Fruit fly (Drosophila melanogaster) whole organism, embryonic: Measurements from ENCODE around the gene Gbs-70E.

Source experiments
- Atf-2 ChIP-seq: fragments of 200-800 bp; sonication (Bioruptor generic); optimal IDR thresholded peaks from 2 replicates; lab custom pipeline; 2016; ENCODE audit warnings: missing biosample characterization, missing genetic modification characterization
- Awh ChIP-seq: fragments of 200-800 bp; sonication (Bioruptor generic); IDR thresholded peaks from 2 replicates; pipeline ENCODE4, ENCODE4 v1.3.6; 2022; ENCODE audit warnings: missing biosample characterization, missing genetic modification characterization
- CG10209 ChIP-seq: fragments of 200-800 bp; sonication (Bioruptor generic); optimal IDR thresholded peaks from 3 replicates; lab custom pipeline; 2017; ENCODE audit warnings: missing biosample characterization, mild to moderate bottlenecking, missing genetic modification characterization, missing genetic modification reagents
- CG10565 ChIP-seq: fragments of 200-800 bp; sonication (Bioruptor generic); optimal IDR thresholded peaks from 3 replicates; lab custom pipeline; 2016; ENCODE audit warnings: missing biosample characterization, mild to moderate bottlenecking, missing genetic modification characterization
- CG10979 ChIP-seq: fragments of 200-800 bp; sonication (Bioruptor generic); optimal IDR thresholded peaks from 2 replicates; lab custom pipeline; 2018; ENCODE audit warnings: missing biosample characterization, mild to moderate bottlenecking, missing genetic modification characterization, moderate library complexity
- CG14965 ChIP-seq: fragments of 200-800 bp; sonication (Bioruptor generic); optimal IDR thresholded peaks from 2 replicates; lab custom pipeline; 2016; ENCODE audit warnings: missing biosample characterization, missing genetic modification characterization, borderline replicate concordance
- CG1603 ChIP-seq: fragments of 200-800 bp; sonication (Bioruptor generic); optimal IDR thresholded peaks from 2 replicates; lab custom pipeline; 2019; ENCODE audit warnings: missing biosample characterization, mild to moderate bottlenecking, missing genetic modification characterization, moderate library complexity
- CG17385 ChIP-seq: fragments of 200-800 bp; sonication (Bioruptor generic); optimal IDR thresholded peaks from 3 replicates; lab custom pipeline; 2018; ENCODE audit warnings: missing biosample characterization, mild to moderate bottlenecking, missing genetic modification characterization
- CG17612 ChIP-seq: fragments of 200-800 bp; sonication (Bioruptor generic); IDR thresholded peaks from 2 replicates; pipeline ENCODE4 v1.3.6; 2022; ENCODE audit warnings: missing biosample characterization, missing genetic modification characterization
- CG18262 ChIP-seq: fragments of 200-800 bp; optimal IDR thresholded peaks from 3 replicates; lab custom pipeline; 2019; ENCODE audit warnings: missing biosample characterization, mild to moderate bottlenecking, missing genetic modification characterization, moderate library complexity
- CG2678 ChIP-seq: fragments of 200-800 bp; sonication (Bioruptor generic); optimal IDR thresholded peaks from 3 replicates; lab custom pipeline; 2019; ENCODE audit warnings: missing biosample characterization, mild to moderate bottlenecking, missing genetic modification characterization, moderate library complexity
- CG2875 ChIP-seq: fragments of 200-800 bp; sonication (Bioruptor generic); optimal IDR thresholded peaks from 2 replicates; lab custom pipeline; 2017; ENCODE audit warnings: missing biosample characterization, mild to moderate bottlenecking, missing genetic modification characterization, missing genetic modification reagents
- CG3065 ChIP-seq: fragments of 200-800 bp; sonication (Bioruptor generic); optimal IDR thresholded peaks from 2 replicates; lab custom pipeline; 2016; ENCODE audit warnings: missing biosample characterization, missing genetic modification characterization
- CG32772 ChIP-seq: fragments of 200-800 bp; sonication (Bioruptor generic); IDR thresholded peaks from 2 replicates; pipeline ENCODE4 v1.3.6; 2022; ENCODE audit warnings: missing biosample characterization, missing genetic modification characterization
- CG33213 ChIP-seq: fragments of 200-800 bp; sonication (Bioruptor generic); optimal IDR thresholded peaks from 3 replicates; lab custom pipeline; 2016; ENCODE audit warnings: missing biosample characterization, missing genetic modification characterization
- CG4424 ChIP-seq: fragments of 200-800 bp; sonication (Bioruptor generic); optimal IDR thresholded peaks from 3 replicates; lab custom pipeline; 2016; ENCODE audit warnings: missing biosample characterization, missing genetic modification characterization
- CG6854 ChIP-seq: fragments of 200-800 bp; sonication (Bioruptor generic); optimal IDR thresholded peaks from 3 replicates; lab custom pipeline; 2017; ENCODE audit warnings: missing biosample characterization, mild to moderate bottlenecking, missing genetic modification characterization
- CG7556 ChIP-seq: fragments of 200-800 bp; sonication (Bioruptor generic); optimal IDR thresholded peaks from 2 replicates; lab custom pipeline; 2017; ENCODE audit warnings: missing biosample characterization, mild to moderate bottlenecking, missing genetic modification characterization
- D ChIP-seq, 2 experiments: fragments of 200-800 bp in 1 of 2; fragments of >200 bp in 1 of 2; sonication (Bioruptor generic) in 1 of 2; optimal IDR thresholded peaks; 2 replicates in 1 of 2; 3 replicates in 1 of 2; lab custom pipeline; 2017; ENCODE audit warnings: mild to moderate bottlenecking in 1 of 2, missing biosample characterization in 1 of 2, missing genetic modification characterization in 1 of 2, missing genetic modification reagents in 1 of 2
- Dbx ChIP-seq: fragments of 200-800 bp; sonication (Bioruptor generic); IDR thresholded peaks from 3 replicates; pipeline ENCODE4 v1.3.6; 2022; ENCODE audit warnings: missing biosample characterization, missing genetic modification characterization
- Drgx ChIP-seq: fragments of 200-800 bp; sonication (Bioruptor generic); IDR thresholded peaks from 2 replicates; pipeline ENCODE4 v1.3.6; 2022; ENCODE audit warnings: missing biosample characterization, missing genetic modification characterization
- ERR ChIP-seq: fragments of 200-800 bp; sonication (Bioruptor generic); optimal IDR thresholded peaks from 2 replicates; lab custom pipeline; 2016; ENCODE audit warnings: missing biosample characterization, missing genetic modification characterization
- Fer1 ChIP-seq: fragments of 200-800 bp; sonication (Bioruptor generic); optimal IDR thresholded peaks from 2 replicates; lab custom pipeline; 2017; ENCODE audit warnings: missing biosample characterization, mild to moderate bottlenecking, missing genetic modification characterization
- HLH3B ChIP-seq: fragments of 200-800 bp; sonication (Bioruptor generic); IDR thresholded peaks from 2 replicates; pipeline ENCODE4 v1.3.6; 2022; ENCODE audit warnings: missing biosample characterization, missing genetic modification characterization
- HLH4C ChIP-seq: fragments of 200-800 bp; sonication (Bioruptor generic); IDR thresholded peaks from 3 replicates; pipeline ENCODE4 v1.3.6; 2022; ENCODE audit warnings: missing biosample characterization, missing genetic modification characterization; ENCODE audit not compliant: partially characterized antibody
- Hand ChIP-seq: fragments of 200-800 bp; sonication (Bioruptor generic); optimal IDR thresholded peaks from 2 replicates; lab custom pipeline; 2017; ENCODE audit warnings: mild to moderate bottlenecking, missing biosample characterization, missing genetic modification reagents, missing genetic modification characterization
- MESR4 ChIP-seq: fragments of 200-800 bp; sonication (Bioruptor generic); optimal IDR thresholded peaks from 2 replicates; lab custom pipeline; 2018; ENCODE audit warnings: missing biosample characterization, mild to moderate bottlenecking, missing genetic modification characterization, moderate library complexity
- NK7.1 ChIP-seq: fragments of 200-800 bp; sonication (Bioruptor generic); optimal IDR thresholded peaks from 3 replicates; lab custom pipeline; 2016; ENCODE audit warnings: missing biosample characterization, missing genetic modification characterization
- Nf-YC ChIP-seq: fragments of 200-800 bp; optimal IDR thresholded peaks from 3 replicates; lab custom pipeline; 2019; ENCODE audit warnings: missing biosample characterization, mild to moderate bottlenecking, missing genetic modification characterization, moderate library complexity
- Oaz ChIP-seq: fragments of 200-800 bp; sonication (Bioruptor generic); IDR thresholded peaks from 2 replicates; pipeline ENCODE4 v1.3.6; 2022; ENCODE audit warnings: missing biosample characterization, missing genetic modification characterization
- Sox100B ChIP-seq: fragments of 200-800 bp; sonication (Bioruptor generic); optimal IDR thresholded peaks from 3 replicates; lab custom pipeline; 2018; ENCODE audit warnings: missing biosample characterization, mild to moderate bottlenecking, missing genetic modification characterization
- Sox102F ChIP-seq: fragments of 200-800 bp; sonication (Bioruptor generic); optimal IDR thresholded peaks from 2 replicates; lab custom pipeline; 2018; ENCODE audit warnings: missing biosample characterization, mild to moderate bottlenecking, missing genetic modification characterization, moderate library complexity
- Vsx1 ChIP-seq: fragments of 200-800 bp; sonication (Bioruptor generic); optimal IDR thresholded peaks from 2 replicates; lab custom pipeline; 2017; ENCODE audit warnings: missing biosample characterization, mild to moderate bottlenecking, missing genetic modification characterization, missing genetic modification reagents
- ab ChIP-seq: fragments of 200-800 bp; sonication (Bioruptor generic); optimal IDR thresholded peaks from 2 replicates; lab custom pipeline; 2016; ENCODE audit warnings: missing biosample characterization, missing genetic modification characterization
- ap ChIP-seq: fragments of 200-800 bp; sonication (Bioruptor generic); IDR thresholded peaks from 2 replicates; pipeline ENCODE4 v1.3.6; 2022; ENCODE audit warnings: missing biosample characterization, missing genetic modification characterization
- dmrt99B ChIP-seq: fragments of 200-800 bp; sonication (Bioruptor generic); optimal IDR thresholded peaks from 2 replicates; lab custom pipeline; 2018; ENCODE audit warnings: missing biosample characterization, mild to moderate bottlenecking, missing genetic modification characterization, moderate library complexity
- grn ChIP-seq: fragments of 200-800 bp; sonication (Bioruptor generic); optimal IDR thresholded peaks from 3 replicates; lab custom pipeline; 2017; ENCODE audit warnings: missing biosample characterization, missing genetic modification characterization
- gsb-n ChIP-seq: fragments of 200-800 bp; sonication (Bioruptor generic); optimal IDR thresholded peaks from 3 replicates; lab custom pipeline; 2018; ENCODE audit warnings: missing biosample characterization, mild to moderate bottlenecking, missing genetic modification characterization
- gt ChIP-seq: fragments of 200-800 bp; sonication (Bioruptor generic); IDR thresholded peaks from 2 replicates; pipeline ENCODE4 v1.3.6; 2022; ENCODE audit warnings: missing biosample characterization, missing genetic modification characterization
- maf-S ChIP-seq: fragments of 200-800 bp; sonication (Bioruptor generic); optimal IDR thresholded peaks from 2 replicates; lab custom pipeline; 2016; ENCODE audit warnings: missing biosample characterization, missing genetic modification characterization
- mirr ChIP-seq: fragments of 200-800 bp; sonication (Bioruptor generic); optimal IDR thresholded peaks from 3 replicates; lab custom pipeline; 2018; ENCODE audit warnings: missing biosample characterization, mild to moderate bottlenecking, missing genetic modification characterization
- nom ChIP-seq: fragments of 200-800 bp; sonication (Bioruptor generic); optimal IDR thresholded peaks from 2 replicates; lab custom pipeline; 2017; ENCODE audit warnings: missing biosample characterization, missing genetic modification characterization, mild to moderate bottlenecking, moderate library complexity, missing genetic modification reagents
- pho ChIP-seq: fragments of 200-800 bp; sonication (Bioruptor generic); optimal IDR thresholded peaks from 2 replicates; lab custom pipeline; 2016; ENCODE audit warnings: missing biosample characterization, missing genetic modification characterization
- pros ChIP-seq: fragments of 200-800 bp; sonication (Bioruptor generic); optimal IDR thresholded peaks from 3 replicates; lab custom pipeline; 2019; ENCODE audit warnings: missing biosample characterization, mild to moderate bottlenecking, missing genetic modification characterization, moderate library complexity
- pzg ChIP-seq: fragments of 200-800 bp; sonication (Bioruptor generic); optimal IDR thresholded peaks from 3 replicates; lab custom pipeline; 2018; ENCODE audit warnings: missing biosample characterization, mild to moderate bottlenecking, missing genetic modification characterization, moderate library complexity
- sc ChIP-seq, 3 experiments: fragments of >200 bp in 2 of 3; fragments of 200-800 bp in 1 of 3; sonication (Bioruptor generic) in 1 of 3; optimal IDR thresholded peaks; 2 replicates in 2 of 3; 3 replicates in 1 of 3; lab custom pipeline; 2017; ENCODE audit warnings: mild to moderate bottlenecking in 1 of 3, missing biosample characterization in 1 of 3, missing genetic modification characterization in 1 of 3, missing genetic modification reagents in 1 of 3
- sima ChIP-seq: fragments of 200-800 bp; sonication (Bioruptor generic); optimal IDR thresholded peaks from 2 replicates; lab custom pipeline; 2016; ENCODE audit warnings: missing biosample characterization, missing genetic modification characterization
- sqz ChIP-seq: fragments of 200-800 bp; sonication (Bioruptor generic); optimal IDR thresholded peaks from 3 replicates; lab custom pipeline; 2018; ENCODE audit warnings: missing biosample characterization, mild to moderate bottlenecking, missing genetic modification characterization
- sug ChIP-seq: fragments of 200-800 bp; optimal IDR thresholded peaks from 2 replicates; lab custom pipeline; 2019; ENCODE audit warnings: missing biosample characterization, mild to moderate bottlenecking, missing genetic modification characterization, moderate library complexity
- tap ChIP-seq: fragments of 200-800 bp; optimal IDR thresholded peaks from 3 replicates; lab custom pipeline; 2019; ENCODE audit warnings: missing biosample characterization, mild to moderate bottlenecking, missing genetic modification characterization, moderate library complexity
- wek ChIP-seq: fragments of 200-800 bp; sonication (Bioruptor generic); optimal IDR thresholded peaks from 3 replicates; lab custom pipeline; 2018; ENCODE audit warnings: missing biosample characterization, mild to moderate bottlenecking, missing genetic modification characterization, moderate library complexity

The Gbs-70E gene

dm6 chr3L:14552925-14553239, 2.1 kb upstream of the Gbs-70E start (continued):
- TF ChIP-seq gt (GFP tag; lab: Robert Waterston, UW) (no peak), Hand (GFP tag; lab: Kevin White, UChicago) (no peak), CG4424 (no peak), CG1603 (tag; lab: Kevin White, UChicago) (peak; percentile 49), sima (GFP tag; lab: Kevin White, UChicago) (no peak), CG10979 (tag; lab: Kevin White, UChicago) (peak; percentile 50), NK7.1 (no peak), CG17385 (GFP tag; lab: Kevin White, UChicago) (no peak), D (optimal IDR thresholded peaks at IDR 0.05; lab: Kevin White, UChicago) (no peak), D (GFP tag; optimal IDR thresholded peaks at IDR 0.05; lab: Kevin White, UChicago) (peak; percentile 29), CG14965 (GFP tag; lab: Kevin White, UChicago) (no peak), HLH3B (no peak), ap (GFP tag; lab: Robert Waterston, UW) (no peak), Awh (GFP tag; lab: Robert Waterston, UW) (no peak), CG33213 (no peak), CG17612 (GFP tag; lab: Robert Waterston, UW) (no peak), pho (GFP tag; lab: Kevin White, UChicago) (no peak), Sox100B (GFP tag; lab: Kevin White, UChicago) (no peak), Sox102F (GFP tag; lab: Kevin White, UChicago) (peak; percentile 14), Oaz (no peak), Dbx (no peak), CG3065 (GFP tag; lab: Kevin White, UChicago) (no peak), CG6854 (GFP tag; lab: Kevin White, UChicago) (no peak), pzg (no peak), CG2875 (GFP tag; lab: Kevin White, UChicago) (peak; percentile 16), nom (GFP tag; lab: Kevin White, UChicago) (peak; percentile 94), grn (GFP tag; lab: Kevin White, UChicago) (no peak), CG32772 (GFP tag; lab: Robert Waterston, UW) (no peak), mirr (GFP tag; lab: Kevin White, UChicago) (no peak), sqz (GFP tag; lab: Kevin White, UChicago) (no peak), MESR4 (GFP tag; lab: Kevin White, UChicago) (no peak), sc (optimal IDR thresholded peaks at IDR 0.05; lab: Kevin White, UChicago) (no peak), sc (GFP tag; optimal IDR thresholded peaks at IDR 0.05; lab: Kevin White, UChicago) (peak; percentile 30), tap (no peak), CG10565 (GFP tag; lab: Kevin White, UChicago) (no peak), maf-S (GFP tag; lab: Kevin White, UChicago) (no peak), Fer1 (GFP tag; lab: Kevin White, UChicago) (no peak), CG18262 (tag; lab: Kevin White, UChicago) (peak; percentile 26), Nf-YC (tag; lab: Kevin White, UChicago) (no peak), Vsx1 (no peak), Drgx (GFP tag; lab: Robert Waterston, UW) (peak; percentile 93), gsb-n (tag; lab: Kevin White, UChicago) (no peak), dmrt99B (tag; lab: Kevin White, UChicago) (peak; percentile 13), HLH4C (no peak), Atf-2 (GFP tag; lab: Kevin White, UChicago) (no peak), CG10209 (GFP tag; lab: Kevin White, UChicago) (no peak), CG2678 (tag; lab: Kevin White, UChicago) (no peak), ab (no peak), ERR (GFP tag; lab: Kevin White, UChicago) (no peak), CG7556 (GFP tag; lab: Kevin White, UChicago) (no peak), sug (tag; lab: Kevin White, UChicago) (no peak), pros (GFP tag; lab: Kevin White, UChicago) (no peak), wek (peak; percentile 2)
